Worm (Caenorhabditis elegans) whole organism, L2 larva: Measurements from ENCODE around the gene dpy-23.

ENCODE experiments used
- F13H6.1 ChIP-seq: sonication (generic microtip); optimal IDR thresholded peaks from 2 replicates; lab custom pipeline; 2016; ENCODE audit warnings: missing genetic modification characterization, missing compliant biosample characterization
- Y55F3AM.14 ChIP-seq: fragments of 200-800 bp; sonication (Bioruptor generic); optimal IDR thresholded peaks from 2 replicates; lab custom pipeline; 2018; ENCODE audit warnings: mild to moderate bottlenecking, missing genetic modification characterization, missing compliant biosample characterization
- ZK546.5 ChIP-seq: sonication (generic microtip); optimal IDR thresholded peaks from 2 replicates; lab custom pipeline; 2017; ENCODE audit warnings: missing biosample characterization, missing genetic modification characterization
- alr-1 ChIP-seq: fragments of 150-350 bp; optimal IDR thresholded peaks from 2 replicates; lab custom pipeline; 2014; ENCODE audit warnings: missing biosample characterization, missing genetic modification characterization
- ama-1 ChIP-seq: fragments of 150-350 bp; optimal IDR thresholded peaks from 2 replicates; lab custom pipeline; 2018; ENCODE audit warnings: inconsistent platforms
- blmp-1 ChIP-seq: sonication (generic microtip); optimal IDR thresholded peaks from 2 replicates; lab custom pipeline; 2017; ENCODE audit warnings: missing genetic modification characterization, mild to moderate bottlenecking, missing compliant biosample characterization, antibody characterized with exemption, moderate library complexity; ENCODE audit not compliant: insufficient read depth
- ceh-16 ChIP-seq: fragments of 150-350 bp; optimal IDR thresholded peaks from 2 replicates; lab custom pipeline; 2014; ENCODE audit warnings: missing biosample characterization, missing genetic modification characterization
- crh-2 ChIP-seq: sonication (generic microtip); optimal IDR thresholded peaks from 2 replicates; lab custom pipeline; 2017; ENCODE audit warnings: missing biosample characterization, missing genetic modification characterization
- dmd-4 ChIP-seq: sonication (generic microtip); optimal IDR thresholded peaks from 2 replicates; lab custom pipeline; 2017; ENCODE audit warnings: missing biosample characterization, missing genetic modification characterization
- elt-1 ChIP-seq: fragments of 150-350 bp; optimal IDR thresholded peaks from 2 replicates; lab custom pipeline; 2014; ENCODE audit warnings: missing biosample characterization, missing genetic modification characterization
- elt-3 ChIP-seq: sonication (generic microtip); optimal IDR thresholded peaks from 2 replicates; lab custom pipeline; 2017; ENCODE audit warnings: missing biosample characterization, missing genetic modification characterization
- fos-1 ChIP-seq: fragments of 150-350 bp; optimal IDR thresholded peaks from 2 replicates; lab custom pipeline; 2014; ENCODE audit warnings: missing biosample characterization, missing genetic modification characterization
- lin-11 ChIP-seq: fragments of 150-350 bp; sonication (generic microtip); optimal IDR thresholded peaks from 2 replicates; lab custom pipeline; 2014; ENCODE audit warnings: missing biosample characterization, missing genetic modification characterization, inconsistent platforms, mixed read lengths
- lin-13 ChIP-seq: fragments of 150-350 bp; optimal IDR thresholded peaks from 2 replicates; lab custom pipeline; 2014; ENCODE audit warnings: missing biosample characterization, missing genetic modification reagents, missing genetic modification characterization
- lin-39 ChIP-seq: fragments of 150-350 bp; optimal IDR thresholded peaks from 2 replicates; lab custom pipeline; 2014; ENCODE audit warnings: missing biosample characterization, missing genetic modification reagents, missing genetic modification characterization
- mab-5 ChIP-seq: fragments of 150-350 bp; optimal IDR thresholded peaks from 2 replicates; lab custom pipeline; 2014; ENCODE audit warnings: missing biosample characterization, missing genetic modification characterization
- mbf-1 ChIP-seq: sonication (generic microtip); optimal IDR thresholded peaks from 2 replicates; lab custom pipeline; 2017; ENCODE audit warnings: missing biosample characterization, missing genetic modification characterization
- mdl-1 ChIP-seq, 2 experiments: fragments of 150-350 bp in 1 of 2; sonication (generic microtip) in 1 of 2; optimal IDR thresholded peaks; 2 replicates each; lab custom pipeline; 2017; ENCODE audit warnings: missing biosample characterization in 2 of 2, missing genetic modification characterization in 2 of 2
- nhr-10 ChIP-seq: sonication (generic microtip); optimal IDR thresholded peaks from 2 replicates; lab custom pipeline; 2017; ENCODE audit warnings: missing biosample characterization, missing genetic modification characterization
- nhr-11 ChIP-seq: fragments of 150-350 bp; optimal IDR thresholded peaks from 2 replicates; lab custom pipeline; 2014; ENCODE audit warnings: missing biosample characterization, missing genetic modification characterization
- nhr-12 ChIP-seq: fragments of 150-350 bp; optimal IDR thresholded peaks from 2 replicates; lab custom pipeline; 2014; ENCODE audit warnings: missing biosample characterization, missing genetic modification characterization
- nhr-129 ChIP-seq: fragments of 150-350 bp; optimal IDR thresholded peaks from 2 replicates; lab custom pipeline; 2014; ENCODE audit warnings: missing biosample characterization, missing genetic modification characterization
- nhr-25 ChIP-seq: fragments of 150-350 bp; sonication (generic microtip); optimal IDR thresholded peaks from 3 replicates; lab custom pipeline; 2014; ENCODE audit warnings: missing biosample characterization, missing genetic modification characterization
- nhr-77 ChIP-seq: fragments of 150-350 bp; optimal IDR thresholded peaks from 2 replicates; lab custom pipeline; 2014; ENCODE audit warnings: missing biosample characterization, missing genetic modification characterization
- peb-1 ChIP-seq: fragments of 150-350 bp; optimal IDR thresholded peaks from 2 replicates; lab custom pipeline; 2014; ENCODE audit warnings: missing biosample characterization, missing genetic modification characterization
- sem-4 ChIP-seq: fragments of 150-350 bp; optimal IDR thresholded peaks from 2 replicates; lab custom pipeline; 2014; ENCODE audit warnings: missing biosample characterization, missing genetic modification reagents, missing genetic modification characterization
- sma-3 ChIP-seq: sonication (generic microtip); optimal IDR thresholded peaks from 2 replicates; lab custom pipeline; 2016; ENCODE audit warnings: missing genetic modification reagents, missing genetic modification characterization, missing compliant biosample characterization
- unc-39 ChIP-seq: fragments of 150-350 bp; optimal IDR thresholded peaks from 2 replicates; lab custom pipeline; 2014; ENCODE audit warnings: missing biosample characterization, missing genetic modification characterization
- unc-55 ChIP-seq: fragments of 150-350 bp; sonication (generic microtip); optimal IDR thresholded peaks from 3 replicates; lab custom pipeline; 2014; ENCODE audit warnings: missing biosample characterization, missing genetic modification reagents, missing genetic modification characterization
- unc-62 ChIP-seq: fragments of 150-350 bp; optimal IDR thresholded peaks from 2 replicates; lab custom pipeline; 2014; ENCODE audit warnings: missing biosample characterization, missing genetic modification reagents, missing genetic modification characterization
- zag-1 ChIP-seq: fragments of 150-350 bp; optimal IDR thresholded peaks from 2 replicates; lab custom pipeline; 2014; ENCODE audit warnings: missing biosample characterization, missing genetic modification characterization
- ztf-1 ChIP-seq: fragments of 200-800 bp; sonication (Bioruptor generic); conservative IDR thresholded peaks from 2 replicates; pipeline ENCODE4 v1.3.6; 2022; ENCODE audit warnings: missing genetic modification characterization, missing compliant biosample characterization
- ztf-11 ChIP-seq: sonication (generic microtip); optimal IDR thresholded peaks from 2 replicates; lab custom pipeline; 2017; ENCODE audit warnings: missing biosample characterization, missing genetic modification characterization
- ztf-4 ChIP-seq: fragments of 150-350 bp; optimal IDR thresholded peaks from 2 replicates; lab custom pipeline; 2014; ENCODE audit warnings: missing biosample characterization, missing genetic modification characterization

The dpy-23 gene

DNA sequence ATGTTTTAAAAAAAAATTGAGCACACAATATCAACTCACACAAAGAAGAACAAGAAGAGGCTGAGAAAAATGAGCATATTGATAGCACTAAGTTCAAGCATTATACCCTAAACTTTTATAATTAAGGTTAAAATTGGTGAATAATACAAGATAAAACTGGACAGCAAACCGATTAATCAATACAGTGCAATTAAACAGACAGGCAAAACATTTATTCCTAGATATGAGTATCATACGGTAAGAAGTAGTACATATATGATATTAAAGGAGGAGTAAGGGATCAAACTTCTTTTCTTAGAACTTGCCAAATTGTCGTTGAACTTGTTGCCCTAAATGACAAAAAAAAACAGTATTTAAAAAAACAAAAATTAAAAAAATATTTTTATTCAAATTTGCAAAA lies 17.2 kb upstream of the dpy-23 start, which contains the start of gene R160.14:
Gene R160.14, minus strand, starts transcription at position 101 of the 400 bp plus-strand sequence.
- no peak for TF ChIP-seq ztf-1 (GFP tag; lab: Robert Waterston, UW)
- TF ChIP-seq ceh-16 (tag; lab: Kevin White, UChicago) = no peak
- TF ChIP-seq nhr-12 (tag; lab: Kevin White, UChicago) = no peak
- TF ChIP-seq mab-5 (tag; lab: Kevin White, UChicago) = no peak

DNA sequence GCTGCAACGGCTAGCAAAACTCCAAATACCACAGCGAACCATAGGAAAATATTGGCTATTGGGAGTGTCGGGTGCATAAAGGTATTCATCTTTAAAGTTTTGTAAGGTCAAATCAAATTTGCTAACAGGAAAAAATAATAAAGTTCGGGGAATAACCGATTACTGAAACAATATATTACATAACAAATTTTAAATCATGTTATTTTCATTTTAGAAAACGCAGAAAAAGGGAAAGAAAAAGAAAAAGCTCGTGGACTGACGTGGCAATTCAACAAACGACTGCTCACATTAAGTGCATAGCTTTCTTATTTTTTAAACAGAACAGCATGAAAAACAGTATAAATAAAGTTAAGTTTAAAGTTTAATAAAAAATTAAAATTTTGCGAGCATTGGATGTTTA lies 16.0 kb upstream of the dpy-23 start, which contains the start of gene R160.6:
Gene R160.6, minus strand, starts transcription at position 101 of the 400 bp plus-strand sequence.
- TF ChIP-seq ama-1 (lab: Kevin White, UChicago) (no peak), nhr-12 (tag; lab: Kevin White, UChicago) (no peak), nhr-10 (tag; lab: Kevin White, UChicago) (no peak), Y55F3AM.14 (GFP tag; lab: Kevin White, UChicago) (no peak), ztf-11 (no peak), blmp-1 (no peak), ceh-16 (tag; lab: Kevin White, UChicago) (no peak), elt-3 (tag; lab: Kevin White, UChicago) (no peak), lin-11 (tag; lab: Kevin White, UChicago) (no peak), lin-39 (tag; lab: Kevin White, UChicago) (no peak), unc-55 (no peak), nhr-25 (tag; lab: Kevin White, UChicago) (no peak), peb-1 (no peak), dmd-4 (tag; lab: Kevin White, UChicago) (no peak), nhr-77 (tag; lab: Kevin White, UChicago) (no peak), sma-3 (no peak), fos-1 (tag; lab: Kevin White, UChicago) (no peak)
- TF ChIP-seq, all 48 proteins: peak for 0

DNA sequence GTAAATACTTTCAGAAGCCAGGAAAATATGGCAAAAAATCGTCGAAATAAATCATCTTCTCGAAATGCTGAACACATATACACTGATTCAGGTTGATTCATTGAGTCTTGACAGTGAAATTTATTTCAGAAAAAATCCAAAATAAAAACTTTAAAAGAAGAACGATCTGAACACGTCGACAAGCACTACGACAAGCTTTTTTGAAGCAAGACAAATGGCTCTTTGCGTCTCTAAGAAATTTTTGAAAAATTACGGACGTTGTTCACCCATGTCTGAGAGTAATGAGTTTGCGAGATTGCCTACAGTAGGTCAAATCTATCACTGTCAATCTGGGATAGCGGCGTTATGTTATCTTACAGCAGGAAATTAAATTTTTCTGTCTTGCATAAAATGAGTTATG lies 12.4 kb upstream of the dpy-23 start, which contains the start of gene R160.2:
Gene R160.2, minus strand, starts transcription at position 101 of the 400 bp plus-strand sequence.
- TF ChIP-seq ZK546.5 (tag; lab: Kevin White, UChicago) (no peak), unc-39 (tag; lab: Kevin White, UChicago) (no peak), crh-2 (no peak), nhr-129 (no peak), lin-13 (GFP tag; lab: Kevin White, UChicago) (no peak), peb-1 (no peak), mdl-1 (tag; optimal IDR thresholded peaks at IDR 0.05; lab: Kevin White, UChicago) (no peak), mab-5 (tag; lab: Kevin White, UChicago) (no peak), nhr-77 (tag; lab: Kevin White, UChicago) (no peak), alr-1 (tag; lab: Kevin White, UChicago) (no peak), elt-1 (tag; lab: Kevin White, UChicago) (no peak), unc-55 (no peak)

DNA sequence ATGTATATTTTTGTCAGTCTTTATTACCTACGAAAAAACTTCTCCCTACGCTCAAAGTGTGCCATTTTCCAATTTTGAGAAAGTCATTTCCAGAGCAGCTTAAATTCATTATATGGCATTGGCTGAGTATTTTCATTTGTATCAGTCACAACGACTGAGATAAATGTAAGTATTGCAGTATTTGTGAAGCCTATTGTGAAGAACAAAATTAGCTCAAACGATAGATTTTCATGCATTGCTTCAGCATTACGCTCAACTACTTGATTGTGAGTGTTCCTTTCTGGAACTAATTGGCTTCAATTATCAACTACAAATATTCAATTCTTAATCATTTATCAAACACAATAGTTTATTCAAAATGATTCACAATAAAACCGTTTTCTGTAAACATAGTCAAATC lies 11.5 kb upstream of the dpy-23 start, which contains the start of gene R160.12:
Gene R160.12, minus strand, starts transcription at position 101 of the 400 bp plus-strand sequence.
- no peak for TF ChIP-seq blmp-1
- TF ChIP-seq zag-1 = no peak
- TF ChIP-seq lin-11 (tag; lab: Kevin White, UChicago) = no peak
- no peak for TF ChIP-seq elt-3 (tag; lab: Kevin White, UChicago)
- no peak for TF ChIP-seq ztf-4 (tag; lab: Kevin White, UChicago)
- no peak for TF ChIP-seq sem-4 (tag; lab: Kevin White, UChicago)
- no peak for TF ChIP-seq ztf-1 (GFP tag; lab: Robert Waterston, UW)
- TF ChIP-seq alr-1 (tag; lab: Kevin White, UChicago) = no peak
- no peak for TF ChIP-seq unc-62 (GFP tag; lab: Kevin White, UChicago)
- no peak for TF ChIP-seq mbf-1
- no peak for TF ChIP-seq nhr-77 (tag; lab: Kevin White, UChicago)
- no peak for TF ChIP-seq nhr-11 (tag; lab: Kevin White, UChicago)
- no peak for TF ChIP-seq peb-1
- no peak for TF ChIP-seq F13H6.1

DNA sequence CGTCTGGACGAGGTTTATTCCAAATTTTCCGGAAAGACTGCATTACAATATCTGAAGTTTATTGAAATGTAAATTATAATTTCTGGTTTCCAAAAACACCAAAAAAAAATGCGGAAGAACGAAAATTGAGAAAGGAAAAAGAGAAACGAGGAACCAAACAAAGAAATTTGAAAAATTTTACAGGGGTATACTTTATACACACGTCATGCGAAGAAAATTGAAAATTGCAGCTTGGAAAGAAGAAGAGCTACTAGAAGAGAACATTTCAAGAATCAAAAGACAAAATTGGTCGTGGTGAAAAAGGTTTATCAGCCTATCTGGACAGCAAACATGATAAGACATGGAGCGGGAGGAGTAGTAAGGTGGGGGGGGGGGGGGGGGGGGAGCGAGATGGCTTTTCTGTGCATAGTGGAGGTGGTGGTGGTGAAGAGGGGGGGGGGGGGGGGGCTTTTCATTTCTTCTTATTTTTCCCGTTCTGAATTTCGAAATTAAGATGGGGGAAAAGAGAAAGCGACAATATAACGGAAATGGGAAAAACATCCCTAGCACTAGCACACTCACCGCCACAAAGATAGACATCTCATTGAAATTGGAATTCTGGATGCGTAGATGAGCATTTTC lies 5.7 kb upstream of the dpy-23 start, which contains the start of gene lst-2:
Gene lst-2, minus strand, starts transcription at position 51 of the 621 bp plus-strand sequence.
- no peak for TF ChIP-seq ceh-16 (tag; lab: Kevin White, UChicago)
- peak; percentile 11 for TF ChIP-seq unc-55
